Fruit fly (Drosophila melanogaster): ENCODE results near the gene RpS10a.
A peak's percentile ranks its signal among the peaks of the same experiment; 100 is the strongest.

Gene RpS10a

DNA sequence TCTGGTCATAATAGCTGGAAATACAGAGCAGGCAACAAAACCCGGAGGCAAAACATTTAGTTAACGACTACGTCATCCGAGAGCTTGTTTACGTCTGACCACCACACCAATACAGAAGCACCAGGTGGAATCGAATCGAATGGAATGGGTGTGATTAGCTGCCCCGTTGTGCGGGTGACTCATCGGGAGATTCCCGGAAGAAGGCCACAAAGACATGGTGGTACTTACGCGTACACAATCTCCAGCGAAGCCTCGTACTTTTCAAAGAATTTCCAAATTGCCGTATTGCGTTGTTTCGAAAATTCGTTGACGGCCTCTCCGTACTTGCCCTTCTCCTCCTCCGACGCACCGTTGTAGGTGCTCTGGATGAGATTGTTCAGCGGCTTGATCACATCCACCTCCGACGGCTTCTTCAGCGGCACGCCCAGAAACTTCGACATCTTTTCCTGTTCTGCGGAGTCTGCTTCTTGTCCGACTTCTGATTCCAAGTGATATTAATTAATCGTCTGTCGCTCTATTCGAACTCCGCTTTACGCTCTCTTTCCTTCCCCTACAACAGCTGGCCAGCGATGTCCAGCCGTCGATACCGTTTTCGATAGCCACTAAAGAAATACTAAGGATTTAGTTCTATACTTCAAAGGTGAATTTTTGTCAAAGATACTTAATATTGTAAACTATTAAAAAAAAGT, 47.1 kb downstream of the RpS10a start, which contains the start of gene ALiX:
TSS of gene ALiX (minus strand) at position 571 of the 689 bp plus-strand sequence.
- no peak for TF ChIP-seq CG8944 (GFP tag; optimal IDR thresholded peaks at IDR 0.05)
- TF ChIP-seq CG32532 (GFP tag; IDR thresholded peaks at IDR 0.05): no peak
- TF ChIP-seq B-H1 (GFP tag; IDR thresholded peaks at IDR 0.05): no peak
- no peak for TF ChIP-seq CG1024 (GFP tag; IDR thresholded peaks at IDR 0.05)
- no peak for TF ChIP-seq CG11696 (GFP tag; IDR thresholded peaks at IDR 0.05)
- TF ChIP-seq cg (GFP tag; optimal IDR thresholded peaks at IDR 0.05): peak; percentile 47
- no peak for TF ChIP-seq GATAe (GFP tag; conservative IDR thresholded peaks at IDR 0.05)
- peak; percentile 10 for TF ChIP-seq sug (tag; optimal IDR thresholded peaks at IDR 0.05)
- TF ChIP-seq stc (GFP tag; IDR thresholded peaks at IDR 0.05): 0 out of 2 replicates have a peak, but pooled peaks have one; percentile 20
- TF ChIP-seq Ravus (GFP tag; IDR thresholded peaks at IDR 0.05): no peak
- no peak for TF ChIP-seq ac (GFP tag; optimal IDR thresholded peaks at IDR 0.05)
- no peak for TF ChIP-seq gce (GFP tag; IDR thresholded peaks at IDR 0.05)
- TF ChIP-seq CG12391 (tag; optimal IDR thresholded peaks at IDR 0.05): peak; percentile 26
- no peak for TF ChIP-seq dan (GFP tag; IDR thresholded peaks at IDR 0.05)
- TF ChIP-seq CG1792 (GFP tag; optimal IDR thresholded peaks at IDR 0.05): no peak
- TF ChIP-seq CG3163 (GFP tag; optimal IDR thresholded peaks at IDR 0.05): no peak
- TF ChIP-seq CG10274 (GFP tag; optimal IDR thresholded peaks at IDR 0.05): no peak
- peak; percentile 78 for TF ChIP-seq crol (GFP tag; IDR thresholded peaks at IDR 0.05)
- no peak for TF ChIP-seq nom (GFP tag; optimal IDR thresholded peaks at IDR 0.05)
- TF ChIP-seq CG31365 (tag; optimal IDR thresholded peaks at IDR 0.05): no peak
- TF ChIP-seq Hey (tag; optimal IDR thresholded peaks at IDR 0.05): no peak
- 0 out of 3 replicates have a peak, but pooled peaks have one; percentile 28 for TF ChIP-seq CG34422 (GFP tag; IDR thresholded peaks at IDR 0.05)
- TF ChIP-seq Med (GFP tag): peak; percentile 53
- no peak for TF ChIP-seq chif (GFP tag; optimal IDR thresholded peaks at IDR 0.05)
- no peak for TF ChIP-seq nmo (GFP tag; optimal IDR thresholded peaks at IDR 0.05)
- TF ChIP-seq ci (GFP tag; IDR thresholded peaks at IDR 0.05): 0 out of 3 replicates have a peak, but pooled peaks have one; percentile 51
- TF ChIP-seq Camta (GFP tag; optimal IDR thresholded peaks at IDR 0.05): no peak
- TF ChIP-seq jing (GFP tag; optimal IDR thresholded peaks at IDR 0.05): no peak
- peak; percentile 67 for TF ChIP-seq kay (GFP tag; optimal IDR thresholded peaks at IDR 0.05)
- no peak for TF ChIP-seq CG13775 (GFP tag; optimal IDR thresholded peaks at IDR 0.05)
- no peak for TF ChIP-seq ssp (GFP tag; IDR thresholded peaks at IDR 0.05)
- TF ChIP-seq lilli (GFP tag; optimal IDR thresholded peaks at IDR 0.05): peak; percentile 2
- TF ChIP-seq CG6813 (GFP tag; optimal IDR thresholded peaks at IDR 0.05): no peak
- no peak for TF ChIP-seq CG13624 (GFP tag; optimal IDR thresholded peaks at IDR 0.05)
- no peak for TF ChIP-seq CG15269 (tag; optimal IDR thresholded peaks at IDR 0.05)
- TF ChIP-seq Kr (GFP tag; optimal IDR thresholded peaks at IDR 0.05): no peak
- no peak for TF ChIP-seq pros (GFP tag; optimal IDR thresholded peaks at IDR 0.05)
- no peak for TF ChIP-seq NC2β (GFP tag; optimal IDR thresholded peaks at IDR 0.05)
- TF ChIP-seq CG16863 (GFP tag; optimal IDR thresholded peaks at IDR 0.05): no peak
- TF ChIP-seq Hr3 (GFP tag; optimal IDR thresholded peaks at IDR 0.05): no peak
- TF ChIP-seq sna (GFP tag; IDR thresholded peaks at IDR 0.05; ENCODE audit: partially characterized antibody): 0 out of 2 replicates have a peak, but pooled peaks have one; percentile 27
- no peak for TF ChIP-seq CG10147 (GFP tag; optimal IDR thresholded peaks at IDR 0.05)
- no peak for TF ChIP-seq gcm (GFP tag; optimal IDR thresholded peaks at IDR 0.05)
- TF ChIP-seq pnt (GFP tag; optimal IDR thresholded peaks at IDR 0.05): no peak
- peak; percentile 23 for TF ChIP-seq MESR4 (GFP tag; optimal IDR thresholded peaks at IDR 0.05)
- TF ChIP-seq Mad (GFP tag; optimal IDR thresholded peaks at IDR 0.05): no peak
- TF ChIP-seq fd3F (GFP tag; optimal IDR thresholded peaks at IDR 0.05): no peak
- no peak for TF ChIP-seq p53 (GFP tag; optimal IDR thresholded peaks at IDR 0.05)
- TF ChIP-seq tna (GFP tag; IDR thresholded peaks at IDR 0.05; ENCODE audit: partially characterized antibody): no peak
- TF ChIP-seq ftz-f1 (GFP tag; optimal IDR thresholded peaks at IDR 0.05): no peak
- TF ChIP-seq ranshi (GFP tag; IDR thresholded peaks at IDR 0.05): no peak
